Worm (Caenorhabditis elegans) whole organism, young adult: ENCODE data around the gene T01B7.9.

Experiments used
- F22D6.2 ChIP-seq: sonication (generic microtip); optimal IDR thresholded peaks from 2 replicates; lab custom pipeline; 2016; ENCODE audit warnings: mild to moderate bottlenecking, missing genetic modification characterization, missing compliant biosample characterization
- F49E8.2 ChIP-seq: sonication (generic microtip); optimal IDR thresholded peaks from 3 replicates; lab custom pipeline; 2017; ENCODE audit warnings: missing genetic modification characterization, mild to moderate bottlenecking, missing compliant biosample characterization, antibody characterized with exemption, moderate library complexity; ENCODE audit not compliant: insufficient read depth
- F52B5.7 ChIP-seq: sonication (generic microtip); optimal IDR thresholded peaks from 2 replicates; lab custom pipeline; 2016; ENCODE audit warnings: mild to moderate bottlenecking, missing genetic modification characterization, missing compliant biosample characterization
- Y53G8AR.9 ChIP-seq: fragments of 200-800 bp; sonication (Bioruptor generic); conservative IDR thresholded peaks from 2 replicates; pipeline ENCODE4 v1.3.6; 2022; ENCODE audit warnings: missing genetic modification reagents, missing genetic modification characterization, missing compliant biosample characterization
- Y95B8A.8 ChIP-seq: fragments of 200-800 bp; sonication (Bioruptor generic); IDR thresholded peaks from 2 replicates; pipeline ENCODE4 v1.3.6; 2022; ENCODE audit warnings: missing genetic modification reagents, missing genetic modification characterization, missing compliant biosample characterization
- ZK185.1 ChIP-seq: sonication (generic microtip); optimal IDR thresholded peaks from 2 replicates; lab custom pipeline; 2016; ENCODE audit warnings: mild to moderate bottlenecking, missing genetic modification characterization, missing compliant biosample characterization; ENCODE audit not compliant: poor library complexity, severe bottlenecking
- aptf-3 ChIP-seq: fragments of 200-800 bp; sonication (Bioruptor generic); IDR thresholded peaks from 2 replicates; pipeline ENCODE4 v1.3.6; 2022; ENCODE audit warnings: missing genetic modification characterization, missing compliant biosample characterization
- athp-1 ChIP-seq: sonication (generic microtip); optimal IDR thresholded peaks from 2 replicates; lab custom pipeline; 2017; ENCODE audit warnings: mild to moderate bottlenecking, missing genetic modification characterization, missing compliant biosample characterization
- ccch-3 ChIP-seq: fragments of 200-800 bp; sonication (Bioruptor generic); optimal IDR thresholded peaks from 2 replicates; lab custom pipeline; 2018; ENCODE audit warnings: mild to moderate bottlenecking, missing genetic modification characterization, missing compliant biosample characterization
- ceh-40 ChIP-seq: fragments of 200-800 bp; sonication (Bioruptor generic); IDR thresholded peaks from 2 replicates; pipeline ENCODE4 v1.3.6; 2022; ENCODE audit warnings: missing genetic modification characterization, missing compliant biosample characterization
- ceh-58 ChIP-seq: fragments of 200-800 bp; sonication (Bioruptor generic); IDR thresholded peaks from 2 replicates; pipeline ENCODE4 v1.3.6; 2022; ENCODE audit warnings: missing genetic modification characterization, missing compliant biosample characterization
- die-1 ChIP-seq: sonication (generic microtip); optimal IDR thresholded peaks from 2 replicates; lab custom pipeline; 2016; ENCODE audit warnings: missing genotype, mild to moderate bottlenecking, missing genetic modification characterization, missing compliant biosample characterization
- egl-18 ChIP-seq: fragments of 200-800 bp; sonication (Bioruptor generic); IDR thresholded peaks from 2 replicates; pipeline ENCODE4 v1.3.6; 2022; ENCODE audit warnings: missing genetic modification reagents, missing genetic modification characterization, missing compliant biosample characterization
- gei-17 ChIP-seq: fragments of 200-800 bp; sonication (Bioruptor generic); optimal IDR thresholded peaks from 2 replicates; lab custom pipeline; 2018; ENCODE audit warnings: mild to moderate bottlenecking, missing genetic modification characterization, missing compliant biosample characterization
- hmg-1.2 ChIP-seq: fragments of 200-800 bp; sonication (Bioruptor generic); IDR thresholded peaks from 2 replicates; pipeline ENCODE4 v1.3.6; 2022; ENCODE audit warnings: missing genetic modification reagents, missing genetic modification characterization, missing compliant biosample characterization
- hmg-20 ChIP-seq: fragments of 200-800 bp; sonication (Bioruptor generic); IDR thresholded peaks from 2 replicates; pipeline ENCODE4 v1.3.6; 2022; ENCODE audit warnings: missing genetic modification reagents, missing genetic modification characterization, missing compliant biosample characterization
- hrde-1 ChIP-seq: sonication (generic microtip); optimal IDR thresholded peaks from 2 replicates; lab custom pipeline; 2016; ENCODE audit warnings: missing genetic modification characterization, mild to moderate bottlenecking, missing compliant biosample characterization, moderate library complexity, missing genotype, missing genetic modification reagents, borderline replicate concordance
- hsf-1 ChIP-seq: fragments of 200-800 bp; sonication (Bioruptor generic); IDR thresholded peaks from 2 replicates; pipeline ENCODE4 v1.3.6; 2022; ENCODE audit warnings: missing genetic modification reagents, missing genetic modification characterization, missing compliant biosample characterization
- lin-26 ChIP-seq: fragments of 200-800 bp; sonication (Bioruptor generic); IDR thresholded peaks from 2 replicates; pipeline ENCODE4 v1.3.6; 2022; ENCODE audit warnings: missing genetic modification reagents, missing genetic modification characterization, missing compliant biosample characterization
- madf-6 ChIP-seq: fragments of 200-800 bp; sonication (Bioruptor generic); IDR thresholded peaks from 2 replicates; pipeline ENCODE4 v1.3.6; 2022; ENCODE audit warnings: missing genetic modification reagents, missing genetic modification characterization, missing compliant biosample characterization
- nhr-179 ChIP-seq: sonication (generic microtip); optimal IDR thresholded peaks from 2 replicates; lab custom pipeline; 2016; ENCODE audit warnings: mild to moderate bottlenecking, missing genetic modification characterization, missing compliant biosample characterization
- nhr-90 ChIP-seq: sonication (generic microtip); optimal IDR thresholded peaks from 2 replicates; lab custom pipeline; 2016; ENCODE audit warnings: missing genotype, mild to moderate bottlenecking, missing genetic modification characterization, missing compliant biosample characterization
- rec-8 ChIP-seq, 2 experiments: sonication (generic microtip); optimal IDR thresholded peaks; 2 replicates each; lab custom pipeline; 2016; ENCODE audit warnings: mild to moderate bottlenecking in 2 of 2, missing genetic modification characterization in 2 of 2, missing genetic modification reagents in 2 of 2, missing genotype in 2 of 2, missing biosample characterization in 1 of 2, missing compliant biosample characterization in 1 of 2, moderate library complexity in 1 of 2
- rpc-1 ChIP-seq, 2 experiments: fragments of 150-350 bp in 1 of 2; sonication (generic microtip) in 1 of 2; optimal IDR thresholded peaks; 2 replicates each; lab custom pipeline; 2014 to 2018; ENCODE audit warnings: missing biosample characterization in 1 of 2, missing genetic modification characterization in 1 of 2, missing genetic modification reagents in 1 of 2, missing genotype in 1 of 2
- sea-2 ChIP-seq: fragments of 200-800 bp; sonication (Bioruptor generic); IDR thresholded peaks from 2 replicates; pipeline ENCODE4 v1.3.6; 2022; ENCODE audit warnings: missing genetic modification characterization, missing compliant biosample characterization
- snpc-1.3 ChIP-seq: sonication (generic microtip); optimal IDR thresholded peaks from 2 replicates; lab custom pipeline; 2017; ENCODE audit warnings: missing genetic modification characterization, mild to moderate bottlenecking, missing compliant biosample characterization, antibody characterized with exemption, moderate library complexity, missing genotype, missing genetic modification reagents; ENCODE audit not compliant: insufficient read depth
- snpc-3.4 ChIP-seq: sonication (generic microtip); optimal IDR thresholded peaks from 2 replicates; lab custom pipeline; 2017; ENCODE audit warnings: missing genetic modification characterization, mild to moderate bottlenecking, missing compliant biosample characterization, antibody characterized with exemption, moderate library complexity, missing genotype, missing genetic modification reagents
- tlf-1 ChIP-seq: fragments of 200-800 bp; sonication (Bioruptor generic); optimal IDR thresholded peaks from 2 replicates; lab custom pipeline; 2018; ENCODE audit warnings: mild to moderate bottlenecking, missing genetic modification characterization, missing compliant biosample characterization
- zim-3 ChIP-seq: sonication (generic microtip); optimal IDR thresholded peaks from 2 replicates; lab custom pipeline; 2017; ENCODE audit warnings: mild to moderate bottlenecking, missing genetic modification characterization, moderate library complexity, missing compliant biosample characterization
- ztf-18 ChIP-seq: sonication (generic microtip); optimal IDR thresholded peaks from 2 replicates; lab custom pipeline; 2016; ENCODE audit warnings: missing genotype, mild to moderate bottlenecking, missing genetic modification characterization, missing compliant biosample characterization
- ztf-26 ChIP-seq: sonication (generic microtip); optimal IDR thresholded peaks from 2 replicates; lab custom pipeline; 2017; ENCODE audit warnings: missing genetic modification characterization, missing compliant biosample characterization

The T01B7.9 gene

ce11 chrII:8732339-8733100 is 5.9 kb upstream of the T01B7.9 start, which contains the start of gene rol-6:
rol-6 (plus strand) TSS chrII:8733050.
- TF ChIP-seq snpc-1.3 (tag; lab: Kevin White, UChicago) (no peak), egl-18 (GFP tag; lab: Robert Waterston, UW) (no peak), hsf-1 (GFP tag; lab: Robert Waterston, UW) (no peak), F49E8.2 (tag; lab: Kevin White, UChicago) (no peak), ztf-26 (tag; lab: Kevin White, UChicago) (no peak), madf-6 (no peak), aptf-3 (GFP tag; lab: Robert Waterston, UW) (no peak)

ce11 chrII:8731736-8732229 is 5.2 kb upstream of the T01B7.9 start:
- TF ChIP-seq nhr-179 (tag; lab: Kevin White, UChicago) (no peak), egl-18 (GFP tag; lab: Robert Waterston, UW) (no peak), F22D6.2 (tag; lab: Kevin White, UChicago) (no peak), F52B5.7 (tag; lab: Kevin White, UChicago) (no peak), hmg-1.2 (GFP tag; lab: Robert Waterston, UW) (no peak), hmg-20 (no peak), gei-17 (GFP tag; lab: Kevin White, UChicago) (no peak), hrde-1 (no peak)
- TF ChIP-seq, all 124 proteins: peak for 0

- TF ChIP-seq Y95B8A.8 (GFP tag; lab: Robert Waterston, UW): no peak
- no peak for TF ChIP-seq rec-8 (tag; optimal IDR thresholded peaks at IDR 0.05; lab: Kevin White, UChicago)
- TF ChIP-seq gei-17 (GFP tag; lab: Kevin White, UChicago): no peak
- TF ChIP-seq rpc-1 (optimal IDR thresholded peaks at IDR 0.05; lab: Kevin White, UChicago): no peak
- TF ChIP-seq rpc-1 (tag; optimal IDR thresholded peaks at IDR 0.05; lab: Kevin White, UChicago): no peak
- no peak for TF ChIP-seq Y53G8AR.9 (GFP tag; lab: Robert Waterston, UW)
- TF ChIP-seq lin-26 (GFP tag; lab: Robert Waterston, UW): no peak
Measured at ce11 chrII:8730960-8731693, 4.5 kb upstream of the T01B7.9 start.

ce11 chrII:8730281-8730680 is 3.7 kb upstream of the T01B7.9 start:
- TF ChIP-seq ccch-3 (GFP tag; lab: Kevin White, UChicago) (no peak), snpc-3.4 (tag; lab: Kevin White, UChicago) (no peak), aptf-3 (GFP tag; lab: Robert Waterston, UW) (no peak), lin-26 (GFP tag; lab: Robert Waterston, UW) (no peak), athp-1 (tag; lab: Kevin White, UChicago) (no peak), zim-3 (tag; lab: Kevin White, UChicago) (no peak), sea-2 (GFP tag; lab: Robert Waterston, UW) (no peak), ceh-40 (GFP tag; lab: Robert Waterston, UW) (no peak), tlf-1 (no peak), nhr-90 (tag; lab: Kevin White, UChicago) (no peak), die-1 (no peak), ceh-58 (GFP tag; lab: Robert Waterston, UW) (no peak), ZK185.1 (no peak), rpc-1 (optimal IDR thresholded peaks at IDR 0.05; lab: Kevin White, UChicago) (no peak), rpc-1 (tag; optimal IDR thresholded peaks at IDR 0.05; lab: Kevin White, UChicago) (no peak), ztf-18 (tag; lab: Kevin White, UChicago) (no peak)
